Worm (Caenorhabditis elegans): Measurements from ENCODE around the gene pink-1.

The pink-1 gene

DNA sequence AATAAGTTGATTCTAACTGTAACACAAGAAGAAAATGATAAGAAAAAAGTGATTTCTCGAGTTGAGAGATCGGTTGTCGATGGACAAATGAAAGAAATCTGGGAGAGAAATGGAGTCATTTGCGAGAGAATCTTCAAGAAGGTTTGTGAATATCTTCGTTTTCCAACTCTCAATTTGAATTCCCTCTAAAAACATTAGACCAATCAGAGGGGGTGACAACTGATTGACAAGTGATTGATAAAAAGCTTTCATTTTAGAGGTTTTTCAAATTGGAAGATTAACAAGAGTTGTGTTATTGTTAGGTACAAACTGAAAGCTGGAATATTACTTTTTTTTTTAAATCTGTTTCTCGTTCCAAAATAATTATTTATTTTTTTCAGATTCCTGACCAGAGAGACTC is 22.4 kb upstream of the pink-1 start:
- TF ChIP-seq lin-1 (GFP tag; IDR thresholded peaks at IDR 0.05) (no peak), cey-2 (tag; optimal IDR thresholded peaks at IDR 0.05; ENCODE audit: borderline replicate concordance, insufficient read depth) (no peak), ZK337.2 (GFP tag; IDR thresholded peaks at IDR 0.05) (no peak), tra-1 (GFP tag; IDR thresholded peaks at IDR 0.05) (no peak), nhr-42 (GFP tag; IDR thresholded peaks at IDR 0.05) (no peak), aha-1 (tag) (no peak), lin-13 (GFP tag; optimal IDR thresholded peaks at IDR 0.05) (no peak), ZK546.5 (tag; optimal IDR thresholded peaks at IDR 0.05) (no peak), ama-1 (optimal IDR thresholded peaks at IDR 0.05) (no peak), lin-39 (tag; optimal IDR thresholded peaks at IDR 0.05) (no peak), unc-130 (GFP tag; optimal IDR thresholded peaks at IDR 0.05) (no peak), nhr-48 (tag; optimal IDR thresholded peaks at IDR 0.05) (no peak), tag-97 (GFP tag; IDR thresholded peaks at IDR 0.05) (no peak), egl-27 (tag; optimal IDR thresholded peaks at IDR 0.05) (no peak)

DNA sequence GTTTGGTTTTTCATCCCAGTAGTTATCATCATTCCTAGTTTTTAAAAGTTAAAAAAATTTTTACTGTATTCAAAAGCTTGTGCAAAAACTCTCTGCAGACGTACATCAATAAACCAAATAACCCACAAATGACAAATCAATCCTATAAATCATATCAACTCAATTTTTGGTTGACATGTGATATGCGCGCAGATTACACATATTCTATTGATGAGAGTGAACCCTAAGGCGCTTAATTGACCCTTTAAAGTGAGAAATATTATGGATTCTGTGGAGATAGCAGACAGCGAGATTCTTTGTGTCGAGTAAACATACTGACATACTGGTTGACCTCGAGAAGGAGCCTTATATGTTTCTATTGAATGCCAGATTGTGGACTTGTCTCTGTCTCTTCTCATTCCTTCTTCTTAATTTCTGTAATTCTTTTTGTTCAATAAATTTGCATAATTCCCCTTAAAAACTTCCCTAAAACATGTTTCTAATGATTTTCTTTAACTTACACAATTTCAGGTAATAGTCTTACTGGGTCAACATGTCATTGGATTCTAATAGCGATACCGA is 20.8 kb upstream of the pink-1 start, which contains the start of gene EEED8.2:
EEED8.2 (plus strand) TSS at position 511 of the 561 bp plus-strand sequence.
- TF ChIP-seq ztf-11 (tag; optimal IDR thresholded peaks at IDR 0.05): no peak
- no peak for TF ChIP-seq mxl-3 (GFP tag; optimal IDR thresholded peaks at IDR 0.05)
- peak in 1 of 2 experiments; percentile 90 for TF ChIP-seq unc-62 (GFP tag; optimal IDR thresholded peaks at IDR 0.05 in 1 of 2)
- TF ChIP-seq unc-62 (tag; optimal IDR thresholded peaks at IDR 0.05): no peak
- TF ChIP-seq dpl-1 (GFP tag; optimal IDR thresholded peaks at IDR 0.05): no peak

DNA sequence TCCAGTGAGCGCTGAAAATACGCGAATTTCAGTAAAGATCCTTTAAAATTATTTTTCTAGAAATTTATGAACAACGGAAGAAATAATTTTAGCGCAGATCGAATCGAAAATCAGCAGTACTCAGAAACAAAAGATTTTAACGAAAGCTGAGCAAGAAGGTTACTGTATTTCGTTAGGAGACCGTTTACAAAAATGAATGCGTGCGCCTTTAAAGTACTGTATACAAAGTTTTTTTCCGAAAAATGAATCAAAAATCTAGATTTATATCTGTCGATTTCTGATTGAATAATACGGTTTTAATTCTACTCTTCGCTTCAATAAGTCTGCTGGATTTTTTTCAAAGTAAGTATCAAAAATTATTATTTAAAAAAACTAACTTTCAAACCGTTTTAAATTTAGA is 18.5 kb upstream of the pink-1 start, which contains the start of the genes EEED8.14 and EEED8.3:
EEED8.14 (minus strand) TSS at position 13 of the 400 bp plus-strand sequence.
EEED8.3 (plus strand) TSS at position 237 of the 400 bp plus-strand sequence.
- no peak for TF ChIP-seq nhr-48 (tag; optimal IDR thresholded peaks at IDR 0.05)
- no peak for TF ChIP-seq dmd-8 (GFP tag; IDR thresholded peaks at IDR 0.05)
- TF ChIP-seq dmd-9 (GFP tag; IDR thresholded peaks at IDR 0.05): no peak
- TF ChIP-seq fkh-10 (GFP tag; optimal IDR thresholded peaks at IDR 0.05): no peak
- no peak for TF ChIP-seq saeg-2 (GFP tag; IDR thresholded peaks at IDR 0.05)
- TF ChIP-seq vab-7 (GFP tag; IDR thresholded peaks at IDR 0.05): no peak
- no peak for TF ChIP-seq F10B5.3 (tag; optimal IDR thresholded peaks at IDR 0.05)
- TF ChIP-seq egl-43 (GFP tag; IDR thresholded peaks at IDR 0.05): no peak
- no peak for TF ChIP-seq ceh-28 (tag; optimal IDR thresholded peaks at IDR 0.05)
- no peak for TF ChIP-seq nhr-41 (GFP tag; IDR thresholded peaks at IDR 0.05)
- no peak for TF ChIP-seq D1046.2 (GFP tag; IDR thresholded peaks at IDR 0.05)
- no peak for TF ChIP-seq zip-11 (GFP tag; IDR thresholded peaks at IDR 0.05)
- no peak for TF ChIP-seq aly-2 (tag; optimal IDR thresholded peaks at IDR 0.05)
- TF ChIP-seq mxl-3 (GFP tag; optimal IDR thresholded peaks at IDR 0.05): no peak
- no peak for TF ChIP-seq set-16 (GFP tag; IDR thresholded peaks at IDR 0.05)
- no peak for TF ChIP-seq zfp-3 (GFP tag; conservative IDR thresholded peaks at IDR 0.05)
- TF ChIP-seq spr-1 (tag; optimal IDR thresholded peaks at IDR 0.05): no peak

DNA sequence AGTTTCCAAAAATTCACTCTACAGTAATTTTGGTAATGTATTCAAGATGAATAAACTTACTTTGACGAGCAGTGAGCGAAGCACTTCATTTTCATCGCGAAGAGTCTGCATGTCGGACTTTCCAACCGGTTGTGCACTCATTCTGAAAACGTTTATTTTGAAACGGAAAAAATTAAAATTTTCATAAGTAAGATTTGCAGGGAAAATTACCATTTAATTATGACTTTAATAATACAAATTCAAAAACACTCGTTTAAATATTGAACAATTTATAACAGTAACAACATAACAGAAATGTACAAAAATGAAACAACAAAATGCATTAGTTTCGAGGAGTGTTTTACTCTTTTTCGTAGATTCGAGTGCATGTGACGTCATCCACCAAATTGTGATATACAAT is 17.0 kb upstream of the pink-1 start, which contains the start of the genes EEED8.13 and EEED8.18:
EEED8.13 (minus strand) TSS at position 101 of the 400 bp plus-strand sequence.
EEED8.18 (minus strand) TSS at position 144 of the 400 bp plus-strand sequence.
- TF ChIP-seq tag-97 (GFP tag; IDR thresholded peaks at IDR 0.05) (no peak), vab-7 (GFP tag; IDR thresholded peaks at IDR 0.05) (no peak), nhr-102 (tag; optimal IDR thresholded peaks at IDR 0.05) (no peak), fos-1 (tag; optimal IDR thresholded peaks at IDR 0.05) (no peak), ctbp-1 (GFP tag; IDR thresholded peaks at IDR 0.05) (no peak), pqm-1 (tag; optimal IDR thresholded peaks at IDR 0.05) (no peak), lin-1 (GFP tag; IDR thresholded peaks at IDR 0.05) (no peak), dve-1 (tag; optimal IDR thresholded peaks at IDR 0.05; ENCODE audit: insufficient read depth) (no peak), ZK546.5 (tag; optimal IDR thresholded peaks at IDR 0.05) (no peak), daf-8 (GFP tag; IDR thresholded peaks at IDR 0.05) (no peak), lin-15B (tag; optimal IDR thresholded peaks at IDR 0.05) (no peak), ceh-62 (tag; optimal IDR thresholded peaks at IDR 0.05) (no peak), skn-1 (tag; optimal IDR thresholded peaks at IDR 0.05) (no peak), madf-5 (GFP tag; IDR thresholded peaks at IDR 0.05) (no peak), hlh-11 (tag; optimal IDR thresholded peaks at IDR 0.05) (no peak)

Measured in whole organism, L4 larva.